Worm (Caenorhabditis elegans) whole organism, mixed stage, embryonic: ENCODE data around the gene rpi-1.

Experiments used
- M03D4.4 ChIP-seq: sonication (generic microtip); optimal IDR thresholded peaks from 2 replicates; lab custom pipeline; 2017; ENCODE audit warnings: mild to moderate bottlenecking, missing genetic modification characterization, missing compliant biosample characterization
- bed-3 ChIP-seq: fragments of 200-800 bp; sonication (Bioruptor generic); optimal IDR thresholded peaks from 3 replicates; lab custom pipeline; 2018; ENCODE audit warnings: mild to moderate bottlenecking, missing genetic modification characterization, moderate library complexity, missing compliant biosample characterization
- blmp-1 ChIP-seq: fragments of 150-350 bp; optimal IDR thresholded peaks from 2 replicates; lab custom pipeline; 2014; ENCODE audit warnings: missing biosample characterization, missing genetic modification characterization
- ceh-39 ChIP-seq: fragments of 150-350 bp; optimal IDR thresholded peaks from 2 replicates; lab custom pipeline; 2014; ENCODE audit warnings: missing biosample characterization, missing genetic modification characterization
- ceh-43 ChIP-seq: fragments of 200-800 bp; sonication (Bioruptor generic); optimal IDR thresholded peaks from 2 replicates; lab custom pipeline; 2018; ENCODE audit warnings: mild to moderate bottlenecking, missing genetic modification characterization, moderate library complexity, missing compliant biosample characterization
- ceh-83 ChIP-seq: fragments of 200-800 bp; sonication (Bioruptor generic); optimal IDR thresholded peaks from 2 replicates; lab custom pipeline; 2018; ENCODE audit warnings: mild to moderate bottlenecking, missing genetic modification characterization, missing compliant biosample characterization
- ces-1 ChIP-seq: fragments of 150-350 bp; optimal IDR thresholded peaks from 2 replicates; lab custom pipeline; 2014; ENCODE audit warnings: missing biosample characterization, missing genetic modification reagents, missing genetic modification characterization
- cnd-1 ChIP-seq: fragments of 200-800 bp; sonication (Bioruptor generic); optimal IDR thresholded peaks from 2 replicates; lab custom pipeline; 2018; ENCODE audit warnings: mild to moderate bottlenecking, missing genetic modification characterization, missing compliant biosample characterization
- drap-1 ChIP-seq: fragments of 200-800 bp; sonication (Bioruptor generic); optimal IDR thresholded peaks from 3 replicates; lab custom pipeline; 2018; ENCODE audit warnings: mild to moderate bottlenecking, missing genetic modification characterization, missing compliant biosample characterization
- elt-1 ChIP-seq: sonication (generic microtip); optimal IDR thresholded peaks from 2 replicates; lab custom pipeline; 2017; ENCODE audit warnings: missing genetic modification characterization, mild to moderate bottlenecking, missing compliant biosample characterization, antibody characterized with exemption, moderate library complexity, borderline replicate concordance; ENCODE audit not compliant: insufficient read depth
- elt-3 ChIP-seq: fragments of 150-350 bp; optimal IDR thresholded peaks from 2 replicates; lab custom pipeline; 2014; ENCODE audit warnings: missing biosample characterization, missing genetic modification characterization
- flh-1 ChIP-seq: fragments of 200-800 bp; sonication (Bioruptor generic); optimal IDR thresholded peaks from 2 replicates; lab custom pipeline; 2018; ENCODE audit warnings: mild to moderate bottlenecking, missing genetic modification characterization, moderate library complexity, missing compliant biosample characterization
- ham-2 ChIP-seq: fragments of 200-800 bp; sonication (Bioruptor generic); optimal IDR thresholded peaks from 2 replicates; lab custom pipeline; 2018; ENCODE audit warnings: mild to moderate bottlenecking, missing genetic modification characterization, missing compliant biosample characterization
- hlh-1 ChIP-seq: fragments of 150-350 bp; optimal IDR thresholded peaks from 2 replicates; lab custom pipeline; 2014; ENCODE audit warnings: missing biosample characterization, missing genetic modification reagents, missing genetic modification characterization
- lin-13 ChIP-seq: fragments of 150-350 bp; optimal IDR thresholded peaks from 2 replicates; lab custom pipeline; 2014; ENCODE audit warnings: missing biosample characterization, missing genetic modification characterization
- lin-32 ChIP-seq: fragments of 200-800 bp; sonication (Bioruptor generic); optimal IDR thresholded peaks from 2 replicates; lab custom pipeline; 2018; ENCODE audit warnings: mild to moderate bottlenecking, missing genetic modification characterization, missing compliant biosample characterization
- lsy-2 ChIP-seq: fragments of 150-350 bp; optimal IDR thresholded peaks from 2 replicates; lab custom pipeline; 2014; ENCODE audit warnings: missing biosample characterization, missing genetic modification characterization
- mab-5 ChIP-seq: fragments of 150-350 bp; optimal IDR thresholded peaks from 2 replicates; lab custom pipeline; 2014; ENCODE audit warnings: missing biosample characterization, missing genetic modification characterization
- mls-2 ChIP-seq: sonication (generic microtip); optimal IDR thresholded peaks from 2 replicates; lab custom pipeline; 2016; ENCODE audit warnings: mild to moderate bottlenecking, missing genetic modification characterization, moderate library complexity, missing compliant biosample characterization
- nhr-2 ChIP-seq: fragments of 150-350 bp; optimal IDR thresholded peaks from 2 replicates; lab custom pipeline; 2014; ENCODE audit warnings: missing biosample characterization, missing genetic modification characterization
- nhr-28 ChIP-seq: fragments of 150-350 bp; optimal IDR thresholded peaks from 2 replicates; lab custom pipeline; 2014; ENCODE audit warnings: missing biosample characterization, missing genetic modification characterization
- nhr-76 ChIP-seq: sonication (generic microtip); optimal IDR thresholded peaks from 2 replicates; lab custom pipeline; 2017; ENCODE audit warnings: missing biosample characterization, missing genetic modification characterization
- sem-2 ChIP-seq: fragments of 200-800 bp; sonication (Bioruptor generic); optimal IDR thresholded peaks from 2 replicates; lab custom pipeline; 2018; ENCODE audit warnings: mild to moderate bottlenecking, missing genetic modification characterization, missing compliant biosample characterization
- snpc-4 ChIP-seq: fragments of 150-350 bp; optimal IDR thresholded peaks from 2 replicates; lab custom pipeline; 2014; ENCODE audit warnings: missing biosample characterization, missing genetic modification characterization
- tbx-8 ChIP-seq: fragments of 200-800 bp; sonication (Bioruptor generic); optimal IDR thresholded peaks from 2 replicates; lab custom pipeline; 2018; ENCODE audit warnings: mild to moderate bottlenecking, missing genetic modification characterization, moderate library complexity, missing compliant biosample characterization
- unc-120 ChIP-seq: sonication (generic microtip); optimal IDR thresholded peaks from 2 replicates; lab custom pipeline; 2017; ENCODE audit warnings: missing genetic modification characterization, missing compliant biosample characterization; ENCODE audit not compliant: poor library complexity, severe bottlenecking
- unc-39 ChIP-seq: fragments of 150-350 bp; optimal IDR thresholded peaks from 2 replicates; lab custom pipeline; 2014; ENCODE audit warnings: missing biosample characterization, missing genetic modification characterization
- unc-62 ChIP-seq: fragments of 150-350 bp; optimal IDR thresholded peaks from 2 replicates; lab custom pipeline; 2014; ENCODE audit warnings: missing biosample characterization, missing genetic modification reagents, missing genetic modification characterization
- zip-8 ChIP-seq: fragments of 150-350 bp; optimal IDR thresholded peaks from 2 replicates; lab custom pipeline; 2014; ENCODE audit warnings: missing biosample characterization, missing genetic modification characterization
- ztf-11 ChIP-seq: fragments of 150-350 bp; optimal IDR thresholded peaks from 2 replicates; lab custom pipeline; 2014; ENCODE audit warnings: missing biosample characterization, missing genetic modification characterization

Gene rpi-1

DNA sequence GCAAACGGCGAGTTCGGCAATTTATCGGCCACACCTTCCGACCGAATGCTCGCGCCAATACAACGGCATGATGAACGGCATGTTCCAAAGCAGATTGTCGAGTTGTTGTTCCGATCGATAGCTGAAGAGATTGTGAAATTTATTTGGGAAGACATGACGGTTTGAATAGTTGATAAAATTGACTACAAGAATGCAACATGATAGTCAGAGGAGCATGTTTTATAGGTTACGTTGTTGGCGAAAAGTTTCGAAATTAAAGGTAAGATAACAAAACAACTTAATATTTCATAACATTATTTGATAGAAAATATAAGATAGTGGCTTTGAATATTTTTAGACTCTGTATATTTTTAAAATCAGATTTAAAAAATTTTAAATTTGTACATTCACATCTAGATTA is 16.7 kb downstream of the rpi-1 start:
- TF ChIP-seq ceh-39 (tag; lab: Kevin White, UChicago) (no peak), mab-5 (tag; lab: Kevin White, UChicago) (no peak), sem-2 (no peak), snpc-4 (no peak), ham-2 (GFP tag; lab: Kevin White, UChicago) (no peak), ceh-83 (GFP tag; lab: Kevin White, UChicago) (no peak), ztf-11 (no peak)

DNA sequence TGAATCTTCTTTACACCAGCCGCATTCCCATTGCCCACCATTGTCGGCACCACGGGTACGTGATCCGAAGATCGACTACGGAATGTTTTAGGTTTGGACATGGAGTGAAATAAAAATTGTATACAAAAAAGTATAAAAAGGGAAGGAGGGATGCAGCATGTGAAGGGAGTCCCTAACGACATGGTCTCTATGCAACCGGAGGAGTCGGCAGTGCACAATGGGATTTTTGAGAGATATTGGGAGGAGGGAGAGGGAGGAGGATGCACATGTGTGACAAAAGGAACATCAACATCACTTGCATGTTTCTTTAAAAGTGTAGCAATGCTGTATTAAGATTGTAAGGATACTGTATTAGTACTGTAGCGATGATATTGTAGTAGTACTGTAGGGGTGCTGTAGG is 22.7 kb downstream of the rpi-1 start, which contains the start of gene W07G1.1:
TSS of gene W07G1.1 (minus strand) at position 101 of the 400 bp plus-strand sequence.
- TF ChIP-seq flh-1 = no peak
- no peak for TF ChIP-seq ztf-11
- TF ChIP-seq nhr-2 (tag; lab: Kevin White, UChicago) = no peak
- no peak for TF ChIP-seq blmp-1
- no peak for TF ChIP-seq ceh-83 (GFP tag; lab: Kevin White, UChicago)
- TF ChIP-seq lin-32 (GFP tag; lab: Kevin White, UChicago) = no peak
- no peak for TF ChIP-seq drap-1 (GFP tag; lab: Kevin White, UChicago)
- no peak for TF ChIP-seq ceh-39 (tag; lab: Kevin White, UChicago)
- no peak for TF ChIP-seq lsy-2 (tag; lab: Kevin White, UChicago)
- no peak for TF ChIP-seq lin-13 (tag; lab: Kevin White, UChicago)
- no peak for TF ChIP-seq ham-2 (GFP tag; lab: Kevin White, UChicago)
- TF ChIP-seq mls-2 (tag; lab: Kevin White, UChicago) = no peak

ce11 chrII:13938290-13938689 is 23.9 kb downstream of the rpi-1 start:
- TF ChIP-seq tbx-8 (GFP tag; lab: Kevin White, UChicago) (no peak), cnd-1 (tag; lab: Kevin White, UChicago) (no peak), hlh-1 (tag; lab: Kevin White, UChicago) (no peak), flh-1 (no peak), lin-13 (tag; lab: Kevin White, UChicago) (no peak), nhr-2 (tag; lab: Kevin White, UChicago) (no peak), elt-1 (no peak), bed-3 (no peak), M03D4.4 (no peak), ceh-83 (GFP tag; lab: Kevin White, UChicago) (no peak), unc-62 (GFP tag; lab: Kevin White, UChicago) (no peak), drap-1 (GFP tag; lab: Kevin White, UChicago) (no peak), ces-1 (GFP tag; lab: Kevin White, UChicago) (no peak), elt-3 (no peak), unc-120 (tag; lab: Kevin White, UChicago) (no peak), nhr-28 (tag; lab: Kevin White, UChicago) (no peak), ceh-43 (GFP tag; lab: Kevin White, UChicago) (no peak), zip-8 (tag; lab: Kevin White, UChicago) (no peak), ceh-39 (tag; lab: Kevin White, UChicago) (no peak)

DNA sequence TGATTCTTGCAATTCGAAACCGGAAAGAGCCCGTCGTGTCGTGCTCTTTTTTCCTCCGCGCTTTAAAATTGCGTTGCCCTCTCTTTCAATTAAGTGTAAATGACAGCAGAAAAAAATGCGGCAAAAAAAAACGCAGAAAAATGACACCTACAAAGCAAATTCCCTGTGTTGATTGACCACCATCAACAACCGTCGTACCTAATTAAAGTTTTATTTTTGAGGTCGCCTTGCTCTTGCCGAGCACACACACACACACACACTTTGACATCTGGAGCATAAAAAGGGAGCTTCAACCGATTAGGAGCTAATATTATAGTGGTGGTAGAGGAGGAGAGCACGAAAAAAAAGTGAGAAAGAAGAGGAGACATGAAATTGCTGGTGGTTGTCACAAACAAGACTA is 26.3 kb downstream of the rpi-1 start:
- TF ChIP-seq ztf-11 = no peak
- no peak for TF ChIP-seq lin-13 (tag; lab: Kevin White, UChicago)
- no peak for TF ChIP-seq nhr-76 (tag; lab: Kevin White, UChicago)
- no peak for TF ChIP-seq elt-3

DNA sequence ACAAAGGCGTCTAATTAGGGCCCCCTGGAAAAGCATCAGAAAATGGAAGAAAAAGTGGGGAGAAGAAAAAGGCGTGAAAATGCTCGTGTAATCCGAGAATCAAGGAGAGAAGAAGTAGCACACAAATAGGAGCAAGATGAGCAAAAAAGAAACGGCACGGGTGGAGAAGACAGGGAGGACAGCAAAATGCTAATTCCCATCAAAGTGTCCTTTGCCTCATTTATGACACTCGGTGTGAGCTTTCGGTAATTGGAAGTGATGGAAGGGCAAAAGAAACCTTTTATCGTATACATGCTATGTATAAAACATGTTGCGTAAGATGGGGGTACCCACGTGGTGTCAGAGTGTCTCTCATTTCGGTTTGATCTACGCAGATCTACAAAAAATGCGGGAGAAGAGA is 28.7 kb downstream of the rpi-1 start:
- TF ChIP-seq tbx-8 (GFP tag; lab: Kevin White, UChicago) (no peak), mls-2 (tag; lab: Kevin White, UChicago) (peak; percentile 4)

- TF ChIP-seq ces-1 (GFP tag; lab: Kevin White, UChicago) (no peak), lin-32 (GFP tag; lab: Kevin White, UChicago) (no peak), hlh-1 (tag; lab: Kevin White, UChicago) (no peak), unc-120 (tag; lab: Kevin White, UChicago) (no peak), unc-39 (tag; lab: Kevin White, UChicago) (no peak)
Observed at ce11 chrII:13931944-13932343, 30.3 kb downstream of the rpi-1 start, which contains the start of gene hot-3. TSS of gene hot-3 (minus strand) at chrII:13932044.
